Worm (Caenorhabditis elegans): ENCODE results near the gene C17A2.2.

- TF ChIP-seq bed-1 (GFP tag; IDR thresholded peaks at IDR 0.05), result no peak
- TF ChIP-seq hmg-1.2 (GFP tag; IDR thresholded peaks at IDR 0.05), result no peak
- no peak for TF ChIP-seq lsl-1 (GFP tag; optimal IDR thresholded peaks at IDR 0.05)
- TF ChIP-seq sea-2 (GFP tag; IDR thresholded peaks at IDR 0.05), result no peak
- TF ChIP-seq bed-2 (GFP tag; IDR thresholded peaks at IDR 0.05), result no peak
- no peak for TF ChIP-seq rpc-1 (optimal IDR thresholded peaks at IDR 0.05)
- no peak for TF ChIP-seq rpc-1 (tag; optimal IDR thresholded peaks at IDR 0.05)
- no peak for TF ChIP-seq die-1 (tag; optimal IDR thresholded peaks at IDR 0.05)
Observed at ce11 chrII:3869601-3870000, 23.5 kb downstream of the C17A2.2 start, which contains the start of gene oac-10.

All from whole organism, young adult.